Fruit fly (Drosophila melanogaster): Measurements from ENCODE around the gene CG14693.

Gene CG14693

dm6 chr3R:10784058-10784499, 30.8 kb downstream of the CG14693 start, which contains the start of the genes mRpL37 and Rbp1 (continued):
- TF ChIP-seq psq (GFP tag; optimal IDR thresholded peaks at IDR 0.05) (peak; percentile 41), CG2116 (GFP tag; optimal IDR thresholded peaks at IDR 0.05) (peak; percentile 63), cato (GFP tag; optimal IDR thresholded peaks at IDR 0.05; ENCODE audit: borderline replicate concordance) (peak; percentile 68), Sin3A (optimal IDR thresholded peaks at IDR 0.05) (peak; percentile 87), Gug (GFP tag; IDR thresholded peaks at IDR 0.05) (peak; percentile 73; the same call in 3 of the 4 replicates), CG12155 (GFP tag; optimal IDR thresholded peaks at IDR 0.05) (peak; percentile 79), CG4328 (GFP tag; optimal IDR thresholded peaks at IDR 0.05) (peak; percentile 72), CG32772 (GFP tag; IDR thresholded peaks at IDR 0.05) (peak; percentile 64; the same call in 1 of the 2 replicates), CG9609 (GFP tag; optimal IDR thresholded peaks at IDR 0.05) (no peak), shn (GFP tag; optimal IDR thresholded peaks at IDR 0.05) (peak; percentile 37), PHDP (tag; optimal IDR thresholded peaks at IDR 0.05) (peak; percentile 64), B-H2 (GFP tag; optimal IDR thresholded peaks at IDR 0.05) (peak; percentile 66), CG5953 (GFP tag; IDR thresholded peaks at IDR 0.05) (no peak), vvl (GFP tag; IDR thresholded peaks at IDR 0.05) (no peak; the same call in 1 of the 2 replicates), CG8089 (GFP tag; optimal IDR thresholded peaks at IDR 0.05) (peak; percentile 35), Myb (GFP tag; optimal IDR thresholded peaks at IDR 0.05) (no peak), B-H1 (GFP tag; IDR thresholded peaks at IDR 0.05) (peak; percentile 55; the same call in 1 of the 3 replicates), Taf1 (GFP tag; IDR thresholded peaks at IDR 0.05) (peak; percentile 63; the same call in 1 of the 2 replicates), Bteb2 (GFP tag; optimal IDR thresholded peaks at IDR 0.05) (peak; percentile 54), CG4820 (GFP tag; optimal IDR thresholded peaks at IDR 0.05) (peak; percentile 76), ssp (GFP tag; IDR thresholded peaks at IDR 0.05) (peak; percentile 80), CG17385 (GFP tag; optimal IDR thresholded peaks at IDR 0.05) (peak; percentile 66), CG6791 (GFP tag; IDR thresholded peaks at IDR 0.05; ENCODE audit: partially characterized antibody) (peak; percentile 60; the same call in 2 of the 3 replicates), Six4 (GFP tag; optimal IDR thresholded peaks at IDR 0.05) (peak; percentile 31), CG11456 (GFP tag; IDR thresholded peaks at IDR 0.05) (peak; percentile 84), CG18599 (GFP tag; optimal IDR thresholded peaks at IDR 0.05) (peak; percentile 56), Rfx (GFP tag; IDR thresholded peaks at IDR 0.05) (peak; percentile 80), org-1 (GFP tag; optimal IDR thresholded peaks at IDR 0.05) (no peak), mirr (GFP tag; optimal IDR thresholded peaks at IDR 0.05) (no peak), CG18476 (GFP tag; optimal IDR thresholded peaks at IDR 0.05) (peak; percentile 63), jumu (GFP tag; optimal IDR thresholded peaks at IDR 0.05) (peak; percentile 50), slou (GFP tag; optimal IDR thresholded peaks at IDR 0.05) (peak; percentile 80), HLH54F (GFP tag; optimal IDR thresholded peaks at IDR 0.05) (peak; percentile 66), sima (GFP tag; optimal IDR thresholded peaks at IDR 0.05) (no peak), CG11723 (GFP tag; optimal IDR thresholded peaks at IDR 0.05) (peak; percentile 19), emc (GFP tag; optimal IDR thresholded peaks at IDR 0.05) (no peak), CG16813 (GFP tag; IDR thresholded peaks at IDR 0.05; ENCODE audit: partially characterized antibody) (peak; percentile 91), CG13894 (tag; optimal IDR thresholded peaks at IDR 0.05) (no peak), CG11504 (tag; optimal IDR thresholded peaks at IDR 0.05) (peak; percentile 81), CG10654 (GFP tag; optimal IDR thresholded peaks at IDR 0.05) (peak; percentile 65), CG15696 (tag; optimal IDR thresholded peaks at IDR 0.05) (peak; percentile 88), dan (GFP tag; IDR thresholded peaks at IDR 0.05) (peak; percentile 43; the same call in 1 of the 2 replicates), CG32767 (GFP tag; IDR thresholded peaks at IDR 0.05) (0 out of 2 replicates have a peak, but pooled peaks have one; percentile 27), ase (GFP tag; IDR thresholded peaks at IDR 0.05) (peak; percentile 27; the same call in 1 of the 3 replicates), danr (GFP tag; IDR thresholded peaks at IDR 0.05) (peak; percentile 52), ewg (GFP tag; optimal IDR thresholded peaks at IDR 0.05) (peak; percentile 18), tna (GFP tag; IDR thresholded peaks at IDR 0.05; ENCODE audit: partially characterized antibody) (peak; percentile 31; the same call in 1 of the 2 replicates), cwo (GFP tag; optimal IDR thresholded peaks at IDR 0.05) (peak; percentile 19), Sry-β (GFP tag; optimal IDR thresholded peaks at IDR 0.05) (peak; percentile 72), CG7357 (GFP tag; IDR thresholded peaks at IDR 0.05) (peak; percentile 43; the same call in 1 of the 3 replicates), CG17359 (tag; optimal IDR thresholded peaks at IDR 0.05) (peak; percentile 50)
